Fruit fly (Drosophila melanogaster) whole organism, embryonic: ENCODE data around the gene Exn.

ENCODE experiments used
- Abd-B ChIP-seq: fragments of 200-800 bp; sonication (Bioruptor generic); optimal IDR thresholded peaks from 2 replicates; lab custom pipeline; 2018; ENCODE audit warnings: missing biosample characterization, mild to moderate bottlenecking, missing genetic modification characterization, moderate library complexity
- Antp ChIP-seq: fragments of 200-800 bp; sonication (Bioruptor generic); optimal IDR thresholded peaks from 3 replicates; lab custom pipeline; 2016; ENCODE audit warnings: missing biosample characterization, missing genetic modification characterization
- Bgb ChIP-seq: fragments of 200-800 bp; sonication (Bioruptor generic); IDR thresholded peaks from 2 replicates; pipeline ENCODE4 v1.3.6; 2022; ENCODE audit warnings: missing biosample characterization, missing genetic modification characterization; ENCODE audit not compliant: partially characterized antibody
- CG10366 ChIP-seq: fragments of 200-800 bp; sonication (Bioruptor generic); IDR thresholded peaks from 2 replicates; pipeline ENCODE4 v1.3.6; 2022; ENCODE audit warnings: missing biosample characterization, missing genetic modification characterization
- CG10543 ChIP-seq: fragments of 200-800 bp; sonication (Bioruptor generic); optimal IDR thresholded peaks from 3 replicates; lab custom pipeline; 2017; ENCODE audit warnings: missing biosample characterization, mild to moderate bottlenecking, missing genetic modification characterization, moderate library complexity
- CG11456 ChIP-seq: fragments of 200-800 bp; sonication (Bioruptor generic); IDR thresholded peaks from 3 replicates; pipeline ENCODE4 v1.3.6; 2022; ENCODE audit warnings: missing biosample characterization, missing genetic modification characterization
- CG11560 ChIP-seq: fragments of 200-800 bp; sonication (Bioruptor generic); IDR thresholded peaks from 3 replicates; pipeline ENCODE4 v1.3.6; 2022; ENCODE audit warnings: missing biosample characterization, missing genetic modification characterization
- CG12391 ChIP-seq: fragments of 200-800 bp; sonication (Bioruptor generic); optimal IDR thresholded peaks from 3 replicates; lab custom pipeline; 2018; ENCODE audit warnings: missing biosample characterization, mild to moderate bottlenecking, missing genetic modification characterization, moderate library complexity
- CG13424 ChIP-seq: fragments of 200-800 bp; sonication (Bioruptor generic); optimal IDR thresholded peaks from 2 replicates; lab custom pipeline; 2019; ENCODE audit warnings: missing biosample characterization, mild to moderate bottlenecking, missing genetic modification characterization, moderate library complexity
- CG17186 ChIP-seq: fragments of 200-800 bp; sonication (Bioruptor generic); optimal IDR thresholded peaks from 3 replicates; lab custom pipeline; 2017; ENCODE audit warnings: missing biosample characterization, missing genetic modification reagents, missing genetic modification characterization
- CG17829 ChIP-seq: fragments of 200-800 bp; optimal IDR thresholded peaks from 2 replicates; lab custom pipeline; 2019; ENCODE audit warnings: missing biosample characterization, mild to moderate bottlenecking, missing genetic modification characterization, moderate library complexity
- CG17912 ChIP-seq: fragments of 200-800 bp; sonication (Bioruptor generic); optimal IDR thresholded peaks from 2 replicates; lab custom pipeline; 2018; ENCODE audit warnings: missing biosample characterization, mild to moderate bottlenecking, missing genetic modification characterization
- CG3163 ChIP-seq: fragments of 200-800 bp; sonication (Bioruptor generic); optimal IDR thresholded peaks from 3 replicates; lab custom pipeline; 2016; ENCODE audit warnings: missing biosample characterization, missing genetic modification characterization
- CG34376 ChIP-seq: fragments of 200-800 bp; sonication (Bioruptor generic); optimal IDR thresholded peaks from 2 replicates; lab custom pipeline; 2018; ENCODE audit warnings: missing biosample characterization, mild to moderate bottlenecking, missing genetic modification characterization
- CG3726 ChIP-seq: fragments of 200-800 bp; sonication (Bioruptor generic); IDR thresholded peaks from 3 replicates; pipeline ENCODE4, ENCODE4 v1.3.6; 2022; ENCODE audit warnings: missing biosample characterization, missing genetic modification characterization
- CG3838 ChIP-seq: fragments of 200-800 bp; sonication (Bioruptor generic); optimal IDR thresholded peaks from 3 replicates; lab custom pipeline; 2016; ENCODE audit warnings: missing biosample characterization, missing genetic modification characterization
- CG4730 ChIP-seq: fragments of 200-800 bp; sonication (Bioruptor generic); IDR thresholded peaks from 2 replicates; pipeline ENCODE4 v1.3.6; 2022; ENCODE audit warnings: missing biosample characterization, missing genetic modification characterization
- CG6791 ChIP-seq: fragments of 200-800 bp; sonication (Bioruptor generic); IDR thresholded peaks from 3 replicates; pipeline ENCODE4 v1.3.6; 2022; ENCODE audit warnings: missing biosample characterization, missing genetic modification characterization; ENCODE audit not compliant: partially characterized antibody
- CG7786 ChIP-seq: fragments of 200-800 bp; sonication (Bioruptor generic); optimal IDR thresholded peaks from 2 replicates; lab custom pipeline; 2016; ENCODE audit warnings: missing biosample characterization, missing genetic modification characterization
- CG7839 ChIP-seq: fragments of 200-800 bp; sonication (Bioruptor generic); optimal IDR thresholded peaks from 3 replicates; lab custom pipeline; 2018; ENCODE audit warnings: missing biosample characterization, mild to moderate bottlenecking, missing genetic modification characterization, moderate library complexity
- CG7963 ChIP-seq: fragments of 200-800 bp; sonication (Bioruptor generic); IDR thresholded peaks from 3 replicates; pipeline ENCODE4 v1.3.6; 2022; ENCODE audit warnings: missing biosample characterization, missing genetic modification characterization; ENCODE audit not compliant: partially characterized antibody
- CG8359 ChIP-seq: fragments of 200-800 bp; sonication (Bioruptor generic); optimal IDR thresholded peaks from 2 replicates; lab custom pipeline; 2017; ENCODE audit warnings: missing biosample characterization, mild to moderate bottlenecking, missing genetic modification characterization, borderline replicate concordance
- CG8765 ChIP-seq: fragments of 200-800 bp; sonication (Bioruptor generic); IDR thresholded peaks from 2 replicates; pipeline ENCODE4 v1.3.6; 2022; ENCODE audit warnings: missing biosample characterization, missing genetic modification characterization
- D19A ChIP-seq: fragments of 200-800 bp; optimal IDR thresholded peaks from 3 replicates; lab custom pipeline; 2019; ENCODE audit warnings: missing biosample characterization, mild to moderate bottlenecking, missing genetic modification characterization, moderate library complexity
- ERR ChIP-seq: fragments of 200-800 bp; sonication (Bioruptor generic); optimal IDR thresholded peaks from 2 replicates; lab custom pipeline; 2016; ENCODE audit warnings: missing biosample characterization, missing genetic modification characterization
- Meics ChIP-seq: fragments of 200-800 bp; sonication (Bioruptor generic); optimal IDR thresholded peaks from 2 replicates; lab custom pipeline; 2017; ENCODE audit warnings: missing biosample characterization, mild to moderate bottlenecking, missing genetic modification characterization
- Nf-YB ChIP-seq: fragments of 200-800 bp; sonication (Bioruptor generic); optimal IDR thresholded peaks from 3 replicates; lab custom pipeline; 2019; ENCODE audit warnings: missing biosample characterization, mild to moderate bottlenecking, missing genetic modification characterization, moderate library complexity
- Pdp1 ChIP-seq, 2 experiments: fragments of 200-800 bp; sonication (Bioruptor generic); optimal IDR thresholded peaks; 3 replicates each; lab custom pipeline; 2016; ENCODE audit warnings: missing biosample characterization in 2 of 2, missing genetic modification characterization in 2 of 2, mild to moderate bottlenecking in 1 of 2, moderate library complexity in 1 of 2
- Side ChIP-seq: fragments of 200-800 bp; sonication (Bioruptor generic); optimal IDR thresholded peaks from 2 replicates; lab custom pipeline; 2016; ENCODE audit warnings: missing biosample characterization, missing genetic modification characterization
- al ChIP-seq: fragments of 200-800 bp; sonication (Bioruptor generic); IDR thresholded peaks from 2 replicates; pipeline ENCODE4 v1.3.6; 2022; ENCODE audit warnings: missing biosample characterization, missing genetic modification characterization
- bsh ChIP-seq, 2 experiments: fragments of 200-800 bp; sonication (Bioruptor generic); optimal IDR thresholded peaks; 2 replicates each; lab custom pipeline; 2017 to 2018; ENCODE audit warnings: mild to moderate bottlenecking in 2 of 2, missing biosample characterization in 2 of 2, missing genetic modification characterization in 2 of 2, moderate library complexity in 1 of 2
- dati ChIP-seq: fragments of 200-800 bp; sonication (Bioruptor generic); IDR thresholded peaks from 2 replicates; pipeline ENCODE4 v1.3.6; 2022; ENCODE audit warnings: missing biosample characterization, missing genetic modification characterization
- dmrt11E ChIP-seq: fragments of 200-800 bp; sonication (Bioruptor generic); optimal IDR thresholded peaks from 3 replicates; lab custom pipeline; 2018; ENCODE audit warnings: missing biosample characterization, mild to moderate bottlenecking, missing genetic modification characterization, moderate library complexity
- emc ChIP-seq: fragments of 200-800 bp; sonication (Bioruptor generic); optimal IDR thresholded peaks from 2 replicates; lab custom pipeline; 2016; ENCODE audit warnings: missing biosample characterization, missing genetic modification characterization
- gsb-n ChIP-seq: fragments of 200-800 bp; sonication (Bioruptor generic); optimal IDR thresholded peaks from 3 replicates; lab custom pipeline; 2018; ENCODE audit warnings: missing biosample characterization, mild to moderate bottlenecking, missing genetic modification characterization
- knrl ChIP-seq: fragments of 200-800 bp; sonication (Bioruptor generic); IDR thresholded peaks from 3 replicates; pipeline ENCODE4 v1.3.6; 2022; ENCODE audit warnings: missing biosample characterization, missing genetic modification characterization; ENCODE audit not compliant: partially characterized antibody
- lmd ChIP-seq: fragments of 200-800 bp; sonication (Bioruptor generic); IDR thresholded peaks from 2 replicates; pipeline ENCODE4 v1.3.6; 2022; ENCODE audit warnings: missing biosample characterization, missing genetic modification characterization
- nmo ChIP-seq: fragments of 200-800 bp; sonication (Bioruptor generic); optimal IDR thresholded peaks from 2 replicates; lab custom pipeline; 2018; ENCODE audit warnings: missing biosample characterization, mild to moderate bottlenecking, missing genetic modification characterization, moderate library complexity
- pb ChIP-seq: fragments of 200-800 bp; sonication (Bioruptor generic); optimal IDR thresholded peaks from 3 replicates; lab custom pipeline; 2016; ENCODE audit warnings: missing biosample characterization, missing genetic modification characterization
- pum ChIP-seq: fragments of 200-800 bp; sonication (Bioruptor generic); optimal IDR thresholded peaks from 2 replicates; lab custom pipeline; 2016; ENCODE audit warnings: missing biosample characterization, missing genetic modification characterization
- repo ChIP-seq: fragments of 200-800 bp; sonication (Bioruptor generic); optimal IDR thresholded peaks from 2 replicates; lab custom pipeline; 2016; ENCODE audit warnings: missing biosample characterization, missing genetic modification characterization
- row ChIP-seq: fragments of 200-800 bp; sonication (Bioruptor generic); IDR thresholded peaks from 3 replicates; pipeline ENCODE4 v1.3.6; 2022; ENCODE audit warnings: missing biosample characterization, missing genetic modification characterization
- slbo ChIP-seq: fragments of 200-800 bp; sonication (Bioruptor generic); IDR thresholded peaks from 2 replicates; pipeline ENCODE4 v1.3.6; 2022; ENCODE audit warnings: missing biosample characterization, missing genetic modification characterization
- sna ChIP-seq: fragments of 200-800 bp; sonication (Bioruptor generic); IDR thresholded peaks from 2 replicates; pipeline ENCODE4 v1.3.6; 2022; ENCODE audit warnings: missing biosample characterization, missing genetic modification characterization; ENCODE audit not compliant: partially characterized antibody
- ssp ChIP-seq: fragments of 200-800 bp; sonication (Bioruptor generic); IDR thresholded peaks from 2 replicates; pipeline ENCODE4 v1.3.6; 2022; ENCODE audit warnings: missing biosample characterization, missing genetic modification characterization
- trh ChIP-seq: fragments of 200-800 bp; sonication (Bioruptor generic); optimal IDR thresholded peaks from 2 replicates; lab custom pipeline; 2016; ENCODE audit warnings: missing biosample characterization, missing genetic modification characterization
- ttk ChIP-seq: fragments of 200-800 bp; sonication (Bioruptor generic); IDR thresholded peaks from 2 replicates; pipeline ENCODE4 v2.1.2; 2022; ENCODE audit warnings: missing biosample characterization, missing genetic modification characterization
- tx ChIP-seq: fragments of 200-800 bp; sonication (Bioruptor generic); optimal IDR thresholded peaks from 2 replicates; lab custom pipeline; 2016; ENCODE audit warnings: missing biosample characterization, missing genetic modification characterization
- wor ChIP-seq: fragments of 200-800 bp; sonication (Bioruptor generic); IDR thresholded peaks from 2 replicates; pipeline ENCODE4 v1.3.6; 2022; ENCODE audit warnings: missing biosample characterization, missing genetic modification characterization

Gene Exn

DNA sequence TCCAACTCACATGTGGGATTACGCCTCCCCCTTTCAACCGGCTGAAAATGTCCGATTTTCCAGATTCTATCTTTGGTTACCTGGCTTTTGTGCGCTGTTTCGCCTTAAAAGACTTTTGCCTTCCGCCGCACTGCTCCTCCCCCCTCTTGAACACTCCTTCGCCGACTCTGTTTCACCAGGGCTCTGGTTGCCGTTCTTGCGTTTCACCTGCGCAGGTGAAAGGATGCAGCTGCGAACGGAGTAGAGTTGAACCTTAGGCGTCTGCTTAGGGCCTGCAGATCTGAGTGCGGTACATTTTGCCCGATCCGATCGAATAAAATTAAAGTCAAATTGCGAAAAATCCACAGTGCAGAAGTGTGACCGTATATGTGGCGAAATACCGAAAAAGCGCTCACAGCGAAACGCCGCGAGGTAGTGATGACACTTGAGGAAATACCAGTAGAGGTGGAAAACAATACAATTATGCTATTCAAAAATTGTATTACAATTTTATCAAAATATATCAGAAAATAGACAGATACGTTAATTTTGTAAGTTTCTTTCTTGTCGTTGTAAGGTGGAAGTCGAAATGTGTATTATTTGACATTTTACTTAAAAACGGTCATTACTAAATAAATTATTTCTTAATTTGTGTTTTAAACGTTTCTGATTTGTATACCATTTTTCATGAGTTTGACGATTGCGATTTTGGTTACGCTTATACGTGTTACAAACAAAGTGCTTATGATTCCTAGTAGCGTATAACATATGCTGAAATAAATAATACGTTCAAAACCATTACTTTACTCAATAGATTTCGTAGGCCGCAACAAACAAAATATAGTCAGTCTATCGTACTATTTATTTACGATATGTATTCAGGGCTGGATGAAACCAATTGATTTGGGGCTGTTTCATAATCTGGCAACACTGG, 46.1 kb downstream of the Exn start, which contains the start of the genes CG6664 and CG7728 (continued):
- TF ChIP-seq Abd-B: peak; percentile 40
- TF ChIP-seq slbo (GFP tag; lab: Robert Waterston, UW): peak; percentile 82
- peak; percentile 47 for TF ChIP-seq Meics (GFP tag; lab: Kevin White, UChicago)
- TF ChIP-seq gsb-n (tag; lab: Kevin White, UChicago): no peak
- peak; percentile 46 for TF ChIP-seq ssp
- TF ChIP-seq trh (GFP tag; lab: Kevin White, UChicago): no peak
- TF ChIP-seq bsh (GFP tag; optimal IDR thresholded peaks at IDR 0.05; lab: Kevin White, UChicago): no peak
- no peak for TF ChIP-seq CG3838 (GFP tag; lab: Kevin White, UChicago)
- peak; percentile 59; the same call in 2 of the 3 replicates for TF ChIP-seq knrl (GFP tag; lab: Robert Waterston, UW)
- no peak for TF ChIP-seq CG7839 (tag; lab: Kevin White, UChicago)
- peak; percentile 65 for TF ChIP-seq nmo
- TF ChIP-seq CG34376: peak; percentile 39
- TF ChIP-seq CG8359 (GFP tag; lab: Kevin White, UChicago): no peak
- TF ChIP-seq Side: peak; percentile 10
- peak; percentile 52 for TF ChIP-seq CG10366 (GFP tag; lab: Robert Waterston, UW)
- TF ChIP-seq lmd (GFP tag; lab: Robert Waterston, UW): peak; percentile 21; the same call in 1 of the 2 replicates
- TF ChIP-seq D19A (tag; lab: Kevin White, UChicago): no peak
- TF ChIP-seq row (GFP tag; lab: Robert Waterston, UW): peak; percentile 88
- peak; percentile 36 for TF ChIP-seq tx (GFP tag; lab: Kevin White, UChicago)
- TF ChIP-seq Antp (GFP tag; lab: Kevin White, UChicago): peak; percentile 8
- TF ChIP-seq CG10543: peak; percentile 49
- TF ChIP-seq CG12391: peak; percentile 59
- TF ChIP-seq dmrt11E (tag; lab: Kevin White, UChicago): peak; percentile 57
- TF ChIP-seq ttk (GFP tag; lab: Robert Waterston, UW): peak; percentile 26; the same call in 1 of the 2 replicates
- no peak for TF ChIP-seq CG7786 (GFP tag; lab: Kevin White, UChicago)
- TF ChIP-seq sna: peak; percentile 36; the same call in 1 of the 2 replicates
- peak; percentile 74; the same call in 2 of the 3 replicates for TF ChIP-seq CG11456 (GFP tag; lab: Robert Waterston, UW)
- peak; percentile 35 to 53 for TF ChIP-seq Pdp1 (GFP tag; optimal IDR thresholded peaks at IDR 0.05; lab: Kevin White, UChicago)
- TF ChIP-seq wor (GFP tag; lab: Robert Waterston, UW): 0 out of 2 replicates have a peak, but pooled peaks have one; percentile 28
- TF ChIP-seq pum (GFP tag; lab: Kevin White, UChicago): peak; percentile 35
- no peak for TF ChIP-seq CG11560 (tag; lab: Robert Waterston, UW)
- 0 out of 2 replicates have a peak, but pooled peaks have one; percentile 35 for TF ChIP-seq CG8765 (GFP tag; lab: Robert Waterston, UW)
- peak; percentile 30 for TF ChIP-seq Nf-YB (GFP tag; lab: Kevin White, UChicago)
- TF ChIP-seq CG3163 (GFP tag; lab: Kevin White, UChicago): peak; percentile 29
- peak; percentile 31 for TF ChIP-seq CG17829 (tag; lab: Kevin White, UChicago)
- peak; percentile 52 for TF ChIP-seq al (GFP tag; lab: Robert Waterston, UW)
- peak; percentile 56 for TF ChIP-seq CG6791 (GFP tag; lab: Robert Waterston, UW)

DNA sequence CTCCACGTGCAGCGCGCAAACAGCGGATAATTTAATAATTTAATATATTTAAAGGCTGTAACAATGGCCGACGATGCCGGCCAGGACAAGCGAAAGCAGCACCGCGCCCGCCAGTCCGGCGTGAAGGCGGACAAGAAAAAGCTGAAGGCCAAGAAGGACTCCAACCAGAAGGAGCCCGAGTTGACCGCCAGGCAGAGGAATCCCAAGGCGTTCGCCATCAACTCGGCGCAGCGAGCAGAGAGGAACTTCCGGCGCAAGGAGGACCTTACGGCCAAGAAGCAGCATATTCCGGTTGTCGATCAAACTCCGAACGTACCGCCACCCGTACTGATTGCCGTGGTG, 46.7 kb downstream of the Exn start:
- TF ChIP-seq CG17912 (GFP tag; lab: Kevin White, UChicago): no peak
- no peak for TF ChIP-seq CG7963 (GFP tag; lab: Robert Waterston, UW)
- no peak for TF ChIP-seq dati (GFP tag; lab: Robert Waterston, UW)
- no peak for TF ChIP-seq emc (GFP tag; lab: Kevin White, UChicago)
- TF ChIP-seq Bgb (GFP tag; lab: Robert Waterston, UW): peak; percentile 4; the same call in 1 of the 2 replicates
- TF ChIP-seq CG13424 (tag; lab: Kevin White, UChicago): no peak
- TF ChIP-seq CG17186 (GFP tag; lab: Kevin White, UChicago): no peak
- TF ChIP-seq CG11560 (tag; lab: Robert Waterston, UW): no peak
- no peak for TF ChIP-seq pb (GFP tag; lab: Kevin White, UChicago)
- no peak for TF ChIP-seq CG4730 (GFP tag; lab: Robert Waterston, UW)
- TF ChIP-seq CG34376: no peak
- no peak for TF ChIP-seq CG3726 (GFP tag; lab: Robert Waterston, UW)
- no peak for TF ChIP-seq repo (GFP tag; lab: Kevin White, UChicago)
- TF ChIP-seq ERR (GFP tag; lab: Kevin White, UChicago): no peak
